Worm (Caenorhabditis elegans): Measurements from ENCODE around the gene C39B5.14.

- TF ChIP-seq him-1 (tag; optimal IDR thresholded peaks at IDR 0.05) (no peak), dao-5 (tag; optimal IDR thresholded peaks at IDR 0.05) (no peak), W03F9.2 (tag; optimal IDR thresholded peaks at IDR 0.05) (no peak)
These were observed 32.4 kb downstream of the C39B5.14 start for ce11 chrIII:2243617-2244016.

All from whole organism, L4/young adult.